Worm (Caenorhabditis elegans) whole organism, L3 larva: Measurements from ENCODE around the gene F58E6.8.

Experiments
- R02D3.7 ChIP-seq: fragments of 150-350 bp; optimal IDR thresholded peaks from 2 replicates; lab custom pipeline; 2014; ENCODE audit warnings: missing biosample characterization, missing genetic modification characterization
- ZK546.5 ChIP-seq: sonication (generic microtip); optimal IDR thresholded peaks from 2 replicates; lab custom pipeline; 2017; ENCODE audit warnings: missing biosample characterization, missing genetic modification characterization
- aly-2 ChIP-seq: fragments of 150-350 bp; optimal IDR thresholded peaks from 2 replicates; lab custom pipeline; 2014; ENCODE audit warnings: missing biosample characterization, missing genetic modification characterization
- ceh-28 ChIP-seq: fragments of 150-350 bp; optimal IDR thresholded peaks from 2 replicates; lab custom pipeline; 2014; ENCODE audit warnings: missing biosample characterization, missing genetic modification reagents, missing genetic modification characterization
- ceh-82 ChIP-seq: fragments of 150-350 bp; optimal IDR thresholded peaks from 2 replicates; lab custom pipeline; 2014; ENCODE audit warnings: missing biosample characterization, missing genetic modification characterization
- egl-27 ChIP-seq: sonication (generic microtip); optimal IDR thresholded peaks from 4 replicates; lab custom pipeline; 2017; ENCODE audit warnings: missing biosample characterization, missing genetic modification reagents, missing genetic modification characterization
- egl-5 ChIP-seq: fragments of 150-350 bp; optimal IDR thresholded peaks from 2 replicates; lab custom pipeline; 2017; ENCODE audit warnings: missing biosample characterization, missing genetic modification reagents, missing genetic modification characterization, inconsistent platforms
- elt-1 ChIP-seq: fragments of 150-350 bp; optimal IDR thresholded peaks from 2 replicates; lab custom pipeline; 2014; ENCODE audit warnings: missing biosample characterization, missing genetic modification characterization
- elt-2 ChIP-seq: sonication (generic microtip); optimal IDR thresholded peaks from 2 replicates; lab custom pipeline; 2016; ENCODE audit warnings: missing genetic modification reagents, mild to moderate bottlenecking, missing genetic modification characterization, missing compliant biosample characterization
- elt-3 ChIP-seq, 3 experiments: fragments of 150-350 bp in 1 of 3; sonication (generic microtip) in 2 of 3; optimal IDR thresholded peaks; 2 replicates in 2 of 3; 4 replicates in 1 of 3; lab custom pipeline; 2014 to 2017; ENCODE audit warnings: missing biosample characterization in 3 of 3, missing genetic modification characterization in 3 of 3
- eor-1 ChIP-seq, 2 experiments: fragments of 150-350 bp; optimal IDR thresholded peaks; 2 replicates each; lab custom pipeline; 2014 to 2018; ENCODE audit warnings: missing biosample characterization in 2 of 2, missing genetic modification characterization in 2 of 2
- fkh-10 ChIP-seq: sonication (generic microtip); optimal IDR thresholded peaks from 2 replicates; lab custom pipeline; 2017; ENCODE audit warnings: missing biosample characterization, missing genetic modification reagents, missing genetic modification characterization
- fkh-2 ChIP-seq: fragments of 150-350 bp; optimal IDR thresholded peaks from 2 replicates; lab custom pipeline; 2014; ENCODE audit warnings: missing biosample characterization, missing genetic modification reagents, missing genetic modification characterization
- fos-1 ChIP-seq: fragments of 150-350 bp; optimal IDR thresholded peaks from 2 replicates; lab custom pipeline; 2014; ENCODE audit warnings: missing biosample characterization, missing genetic modification characterization
- jun-1 ChIP-seq: fragments of 150-350 bp; optimal IDR thresholded peaks from 2 replicates; lab custom pipeline; 2014; ENCODE audit warnings: missing biosample characterization, missing genetic modification reagents, missing genetic modification characterization
- lsy-12 ChIP-seq: sonication (generic microtip); optimal IDR thresholded peaks from 2 replicates; lab custom pipeline; 2016; ENCODE audit warnings: mild to moderate bottlenecking, missing genetic modification characterization, missing compliant biosample characterization
- mdl-1 ChIP-seq: fragments of 150-350 bp; optimal IDR thresholded peaks from 2 replicates; lab custom pipeline; 2014; ENCODE audit warnings: missing biosample characterization, missing genetic modification characterization
- nfya-1 ChIP-seq: sonication (generic microtip); optimal IDR thresholded peaks from 2 replicates; lab custom pipeline; 2017; ENCODE audit warnings: missing genetic modification characterization, mild to moderate bottlenecking, missing compliant biosample characterization, antibody characterized with exemption, moderate library complexity; ENCODE audit not compliant: insufficient read depth
- nhr-11 ChIP-seq: fragments of 150-350 bp; optimal IDR thresholded peaks from 2 replicates; lab custom pipeline; 2014; ENCODE audit warnings: missing biosample characterization, missing genetic modification characterization
- nhr-28 ChIP-seq: fragments of 150-350 bp; optimal IDR thresholded peaks from 2 replicates; lab custom pipeline; 2014; ENCODE audit warnings: missing biosample characterization, missing genetic modification characterization
- nhr-67 ChIP-seq: fragments of 150-350 bp; optimal IDR thresholded peaks from 2 replicates; lab custom pipeline; 2014; ENCODE audit warnings: missing biosample characterization, missing genetic modification characterization
- nhr-76 ChIP-seq: fragments of 150-350 bp; sonication (generic microtip); optimal IDR thresholded peaks from 5 replicates; lab custom pipeline; 2014; ENCODE audit warnings: missing biosample characterization, missing genetic modification characterization
- nhr-77 ChIP-seq: fragments of 150-350 bp; optimal IDR thresholded peaks from 2 replicates; lab custom pipeline; 2014; ENCODE audit warnings: missing biosample characterization, missing genetic modification characterization
- pqm-1 ChIP-seq: fragments of 150-350 bp; optimal IDR thresholded peaks from 2 replicates; lab custom pipeline; 2017; ENCODE audit warnings: missing biosample characterization, missing genetic modification characterization, inconsistent platforms
- sea-2 ChIP-seq: fragments of 150-350 bp; sonication (generic microtip); optimal IDR thresholded peaks from 4 replicates; lab custom pipeline; 2014; ENCODE audit warnings: missing biosample characterization, missing genetic modification reagents, missing genetic modification characterization
- skn-1 ChIP-seq: fragments of 150-350 bp; optimal IDR thresholded peaks from 2 replicates; lab custom pipeline; 2014; ENCODE audit warnings: missing biosample characterization, missing genetic modification characterization
- tbx-2 ChIP-seq: sonication (generic microtip); optimal IDR thresholded peaks from 2 replicates; lab custom pipeline; 2016; ENCODE audit warnings: mild to moderate bottlenecking, missing genetic modification characterization, missing compliant biosample characterization
- unc-39 ChIP-seq: sonication (generic microtip); optimal IDR thresholded peaks from 4 replicates; lab custom pipeline; 2017; ENCODE audit warnings: missing biosample characterization, missing genetic modification characterization
- unc-62 ChIP-seq: fragments of 150-350 bp; sonication (generic microtip); optimal IDR thresholded peaks from 4 replicates; lab custom pipeline; 2014; ENCODE audit warnings: missing biosample characterization, missing genetic modification reagents, missing genetic modification characterization
- zag-1 ChIP-seq: fragments of 150-350 bp; optimal IDR thresholded peaks from 2 replicates; lab custom pipeline; 2014; ENCODE audit warnings: missing biosample characterization, missing genetic modification characterization
- ztf-11 ChIP-seq: fragments of 150-350 bp; optimal IDR thresholded peaks from 2 replicates; lab custom pipeline; 2014; ENCODE audit warnings: missing biosample characterization, missing genetic modification characterization

F58E6.8 gene

ce11 chrV:9777645-9778044 is 22.0 kb upstream of the F58E6.8 start, which contains the start of gene smg-4:
TSS of gene smg-4 (minus strand) at chrV:9777745.
- TF ChIP-seq aly-2 (tag; lab: Kevin White, UChicago) (no peak), pqm-1 (tag; lab: Kevin White, UChicago) (no peak), eor-1 (tag; optimal IDR thresholded peaks at IDR 0.05; lab: Kevin White, UChicago) (no peak), fkh-2 (tag; lab: Kevin White, UChicago) (no peak), nhr-77 (tag; lab: Kevin White, UChicago) (no peak), nfya-1 (tag; lab: Kevin White, UChicago) (no peak), unc-39 (tag; lab: Kevin White, UChicago) (no peak), lsy-12 (tag; lab: Kevin White, UChicago) (no peak), elt-2 (no peak), nhr-28 (tag; lab: Kevin White, UChicago) (no peak)

ce11 chrV:9775734-9776133 is 20.1 kb upstream of the F58E6.8 start, which contains the start of gene F46B6.12:
TSS of gene F46B6.12 (minus strand) at chrV:9775834.
- TF ChIP-seq fos-1 (tag; lab: Kevin White, UChicago) (no peak), egl-27 (tag; lab: Kevin White, UChicago) (no peak), R02D3.7 (tag; lab: Kevin White, UChicago) (no peak), unc-62 (GFP tag; lab: Kevin White, UChicago) (no peak), nhr-76 (tag; lab: Kevin White, UChicago) (no peak), nhr-11 (tag; lab: Kevin White, UChicago) (no peak)

- TF ChIP-seq lsy-12 (tag; lab: Kevin White, UChicago): no peak
- no peak for TF ChIP-seq jun-1
- TF ChIP-seq egl-27 (tag; lab: Kevin White, UChicago): no peak
- no peak for TF ChIP-seq ZK546.5
- no peak for TF ChIP-seq ceh-28 (tag; lab: Kevin White, UChicago)
- TF ChIP-seq ceh-82 (tag; lab: Kevin White, UChicago): no peak
- no peak for TF ChIP-seq sea-2 (GFP tag; lab: Kevin White, UChicago)
- no peak for TF ChIP-seq elt-3 (tag; optimal IDR thresholded peaks at IDR 0.05; lab: Kevin White, UChicago)
- no peak for TF ChIP-seq nfya-1 (tag; lab: Kevin White, UChicago)
- no peak for TF ChIP-seq elt-2
- no peak for TF ChIP-seq tbx-2
- TF ChIP-seq nhr-28 (tag; lab: Kevin White, UChicago): no peak
- no peak for TF ChIP-seq mdl-1 (tag; lab: Kevin White, UChicago)
- no peak for TF ChIP-seq elt-1 (tag; lab: Kevin White, UChicago)
Measured at ce11 chrV:9771970-9772369, 16.3 kb upstream of the F58E6.8 start, which contains the start of gene F46B6.2. TSS of gene F46B6.2 (plus strand) at chrV:9772285.

DNA sequence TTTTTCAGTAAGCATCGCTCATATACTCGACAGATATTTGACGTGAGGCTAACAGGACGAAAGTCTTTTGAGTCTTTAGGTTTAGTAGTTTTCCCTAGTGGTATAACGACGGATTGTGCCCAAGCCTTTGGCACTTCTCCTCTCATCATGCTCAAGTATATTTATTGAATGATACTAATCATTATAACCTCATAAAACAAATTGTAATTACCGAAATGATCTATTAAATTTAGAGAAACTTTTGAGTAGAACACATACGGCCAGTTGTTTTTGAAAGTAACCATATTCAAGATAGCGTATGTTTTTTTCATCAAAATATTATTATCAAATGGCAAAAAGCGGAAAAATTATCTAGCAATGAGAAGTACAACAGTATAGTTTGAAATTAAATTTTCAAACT is 15.7 kb upstream of the F58E6.8 start:
- no peak for TF ChIP-seq zag-1 (tag; lab: Kevin White, UChicago)
- TF ChIP-seq nhr-67: no peak
- TF ChIP-seq egl-5 (tag; lab: Kevin White, UChicago): no peak
- no peak for TF ChIP-seq ztf-11 (tag; lab: Kevin White, UChicago)

DNA sequence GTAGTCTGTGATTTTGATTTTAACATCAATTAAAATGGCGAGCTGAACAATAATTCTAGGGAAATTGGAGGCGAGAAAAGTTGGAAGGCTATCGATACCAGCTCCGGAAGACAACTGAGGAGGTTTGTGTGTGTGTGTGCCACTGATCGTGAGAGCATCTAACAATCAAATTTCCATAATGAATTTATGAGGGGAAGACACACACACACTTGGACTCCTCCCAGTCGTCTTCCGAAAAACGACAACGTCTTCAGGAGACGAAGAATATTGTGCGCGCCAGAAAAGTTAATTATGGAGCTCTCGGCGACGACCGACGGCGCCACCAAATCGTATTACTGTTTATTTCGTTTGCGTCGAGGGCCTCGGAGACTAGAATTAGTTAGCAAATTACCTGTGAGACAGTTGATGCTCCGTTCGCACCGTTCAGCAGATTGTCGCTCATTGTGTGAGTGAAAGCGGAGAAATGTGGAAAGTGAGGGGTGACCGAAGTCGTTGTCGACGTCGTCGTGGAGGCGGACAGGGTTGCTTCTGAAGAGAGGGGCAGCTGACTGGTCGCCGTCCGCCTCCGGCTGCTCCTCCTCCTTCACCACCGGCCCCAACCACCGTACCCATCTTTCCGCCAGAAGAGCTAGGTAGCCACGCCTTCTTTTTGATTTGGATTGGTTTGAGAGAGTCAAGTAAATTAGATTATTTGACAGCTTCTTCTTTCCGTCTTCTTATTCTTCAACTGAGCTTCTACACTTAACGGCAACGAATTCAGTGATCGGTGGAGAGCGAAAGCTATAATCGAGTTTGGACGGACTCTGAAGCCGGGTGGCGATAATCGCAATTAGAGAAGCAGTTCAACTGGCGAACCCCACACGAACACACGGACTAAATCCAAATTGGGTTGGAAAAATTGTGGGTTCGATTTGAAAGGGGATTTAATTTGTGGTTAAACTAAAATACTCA is 13.5 kb upstream of the F58E6.8 start, which contains the start of gene unc-42:
TSS of gene unc-42 (minus strand) at position 564 of the 951 bp plus-strand sequence.
- no peak for TF ChIP-seq skn-1 (tag; lab: Kevin White, UChicago)
- no peak for TF ChIP-seq nhr-28 (tag; lab: Kevin White, UChicago)
- peak; percentile 61 for TF ChIP-seq nfya-1 (tag; lab: Kevin White, UChicago)
- no peak for TF ChIP-seq ztf-11 (tag; lab: Kevin White, UChicago)
- TF ChIP-seq nhr-67: no peak
- TF ChIP-seq fkh-10 (GFP tag; lab: Kevin White, UChicago): peak; percentile 56
- TF ChIP-seq, all 47 proteins: peak for 2
